Worm (Caenorhabditis elegans) whole organism, L1 larva: ENCODE results near the gene Y46B2A.4.

Experiments
- ama-1 ChIP-seq: fragments of 150-350 bp; optimal IDR thresholded peaks from 2 replicates; lab custom pipeline; 2014
- hpl-2 ChIP-seq: fragments of 150-350 bp; optimal IDR thresholded peaks from 2 replicates; lab custom pipeline; 2014; ENCODE audit warnings: missing biosample characterization, missing genetic modification reagents, missing genetic modification characterization
- lin-13 ChIP-seq: fragments of 150-350 bp; optimal IDR thresholded peaks from 2 replicates; lab custom pipeline; 2014; ENCODE audit warnings: missing biosample characterization, missing genetic modification reagents, missing genetic modification characterization
- nhr-12 ChIP-seq: sonication (generic microtip); optimal IDR thresholded peaks from 2 replicates; lab custom pipeline; 2017; ENCODE audit warnings: missing biosample characterization, missing genetic modification characterization
- tlp-1 ChIP-seq: fragments of 150-350 bp; optimal IDR thresholded peaks from 2 replicates; lab custom pipeline; 2014; ENCODE audit warnings: missing biosample characterization, missing genetic modification characterization

DNA sequence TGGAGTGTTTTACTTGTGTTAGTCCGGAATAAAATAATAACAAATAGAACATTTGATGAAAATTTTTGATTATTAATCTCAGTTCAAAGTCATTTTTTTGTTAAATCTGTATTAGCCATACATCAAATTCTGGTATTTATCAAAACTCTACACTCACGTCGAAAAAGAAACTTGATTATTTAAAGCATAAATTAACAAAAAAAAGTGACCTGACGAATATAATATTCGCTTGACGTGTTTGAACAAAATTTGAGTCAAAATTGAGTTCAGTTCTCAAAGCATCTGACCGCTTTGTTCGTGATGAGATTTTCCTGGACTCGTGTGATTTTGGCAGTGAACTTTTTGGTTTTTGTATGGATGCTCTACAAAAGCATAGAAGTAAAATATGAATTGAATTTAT lies 38.1 kb upstream of the Y46B2A.4 start, which contains the start of gene F46F5.10:
- TF ChIP-seq lin-13 (no peak), tlp-1 (tag; lab: Kevin White, UChicago) (no peak), ama-1 (lab: Kevin White, UChicago) (no peak), hpl-2 (GFP tag; lab: Kevin White, UChicago) (no peak), nhr-12 (tag; lab: Kevin White, UChicago) (no peak)
